Fruit fly (Drosophila melanogaster) whole organism, embryonic: ENCODE measurements around the gene cert.

ENCODE experiments used
- CG10654 ChIP-seq: fragments of 200-800 bp; sonication (Bioruptor generic); optimal IDR thresholded peaks from 2 replicates; lab custom pipeline; 2016; ENCODE audit warnings: missing biosample characterization, missing genetic modification characterization
- CG11696 ChIP-seq: fragments of 200-800 bp; sonication (Bioruptor generic); IDR thresholded peaks from 2 replicates; pipeline ENCODE4 v1.3.6; 2022; ENCODE audit warnings: missing biosample characterization, missing genetic modification characterization
- CG11723 ChIP-seq: fragments of 200-800 bp; sonication (Bioruptor generic); optimal IDR thresholded peaks from 2 replicates; lab custom pipeline; 2017; ENCODE audit warnings: missing biosample characterization, mild to moderate bottlenecking, missing genetic modification characterization
- CG12104 ChIP-seq: fragments of 200-800 bp; sonication (Bioruptor generic); optimal IDR thresholded peaks from 3 replicates; lab custom pipeline; 2016; ENCODE audit warnings: missing biosample characterization, missing genetic modification characterization
- CG12155 ChIP-seq: fragments of 200-800 bp; sonication (Bioruptor generic); optimal IDR thresholded peaks from 3 replicates; lab custom pipeline; 2016; ENCODE audit warnings: missing biosample characterization, missing genetic modification characterization
- CG12391 ChIP-seq: fragments of 200-800 bp; sonication (Bioruptor generic); optimal IDR thresholded peaks from 3 replicates; lab custom pipeline; 2018; ENCODE audit warnings: missing biosample characterization, mild to moderate bottlenecking, missing genetic modification characterization, moderate library complexity
- CG14050 ChIP-seq: fragments of 200-800 bp; sonication (Bioruptor generic); IDR thresholded peaks from 3 replicates; pipeline ENCODE4 v1.3.6; 2022; ENCODE audit warnings: missing biosample characterization, missing genetic modification characterization
- CG14860 ChIP-seq: fragments of 200-800 bp; sonication (Bioruptor generic); IDR thresholded peaks from 3 replicates; pipeline ENCODE4 v1.3.6; 2022; ENCODE audit warnings: missing biosample characterization, missing genetic modification characterization; ENCODE audit not compliant: partially characterized antibody
- CG16815 ChIP-seq: fragments of 200-800 bp; sonication (Bioruptor generic); optimal IDR thresholded peaks from 3 replicates; lab custom pipeline; 2017; ENCODE audit warnings: missing biosample characterization, mild to moderate bottlenecking, missing genetic modification characterization
- CG30020 ChIP-seq: fragments of 200-800 bp; optimal IDR thresholded peaks from 2 replicates; lab custom pipeline; 2019; ENCODE audit warnings: missing biosample characterization, mild to moderate bottlenecking, missing genetic modification characterization, moderate library complexity
- CG3838 ChIP-seq: fragments of 200-800 bp; sonication (Bioruptor generic); optimal IDR thresholded peaks from 3 replicates; lab custom pipeline; 2016; ENCODE audit warnings: missing biosample characterization, missing genetic modification characterization
- CG3995 ChIP-seq: fragments of 200-800 bp; sonication (Bioruptor generic); optimal IDR thresholded peaks from 3 replicates; lab custom pipeline; 2016; ENCODE audit warnings: missing biosample characterization, missing genetic modification characterization
- CG5180 ChIP-seq: fragments of 200-800 bp; sonication (Bioruptor generic); optimal IDR thresholded peaks from 3 replicates; lab custom pipeline; 2017; ENCODE audit warnings: missing biosample characterization, missing genetic modification characterization, mild to moderate bottlenecking, moderate library complexity, missing genetic modification reagents
- CG6654 ChIP-seq: fragments of 200-800 bp; sonication (Bioruptor generic); optimal IDR thresholded peaks from 2 replicates; lab custom pipeline; 2017; ENCODE audit warnings: missing biosample characterization, mild to moderate bottlenecking, missing genetic modification characterization
- CG6689 ChIP-seq: fragments of 200-800 bp; sonication (Bioruptor generic); IDR thresholded peaks from 2 replicates; pipeline ENCODE4 v1.3.6; 2022; ENCODE audit warnings: missing biosample characterization, missing genetic modification characterization
- CG8290 ChIP-seq, 3 experiments: fragments of 200-800 bp; sonication (Bioruptor generic); optimal IDR thresholded peaks; 2 replicates each; lab custom pipeline; 2016 to 2019; ENCODE audit warnings: missing biosample characterization in 3 of 3, missing genetic modification characterization in 3 of 3, mild to moderate bottlenecking in 2 of 3, moderate library complexity in 1 of 3
- CG8478 ChIP-seq: fragments of >200 bp; optimal IDR thresholded peaks from 2 replicates; lab custom pipeline; 2018
- D19A ChIP-seq: fragments of 200-800 bp; optimal IDR thresholded peaks from 3 replicates; lab custom pipeline; 2019; ENCODE audit warnings: missing biosample characterization, mild to moderate bottlenecking, missing genetic modification characterization, moderate library complexity
- Dp ChIP-seq: fragments of 200-800 bp; sonication (Bioruptor generic); optimal IDR thresholded peaks from 2 replicates; lab custom pipeline; 2018; ENCODE audit warnings: missing biosample characterization, mild to moderate bottlenecking, missing genetic modification characterization, moderate library complexity
- E2f2 ChIP-seq: fragments of 200-800 bp; sonication (Bioruptor generic); IDR thresholded peaks from 2 replicates; pipeline ENCODE4 v1.3.6; 2022; ENCODE audit warnings: missing biosample characterization, missing genetic modification characterization
- Eip74EF ChIP-seq, 2 experiments: fragments of 200-800 bp in 1 of 2; fragments of >200 bp in 1 of 2; sonication (Bioruptor generic) in 1 of 2; optimal IDR thresholded peaks; 2 replicates each; lab custom pipeline; 2017 to 2019; ENCODE audit warnings: missing biosample characterization in 2 of 2, missing genetic modification characterization in 2 of 2, mild to moderate bottlenecking in 1 of 2, moderate library complexity in 1 of 2
- Ets97D ChIP-seq: fragments of 200-800 bp; sonication (Bioruptor generic); optimal IDR thresholded peaks from 3 replicates; lab custom pipeline; 2016; ENCODE audit warnings: missing biosample characterization, missing genetic modification characterization
- Hr78 ChIP-seq, 2 experiments: fragments of 200-800 bp in 1 of 2; fragments of >200 bp in 1 of 2; sonication (Bioruptor generic) in 1 of 2; optimal IDR thresholded peaks; 2 replicates each; lab custom pipeline; 2017 to 2019; ENCODE audit warnings: missing biosample characterization in 2 of 2, missing genetic modification characterization in 2 of 2, mild to moderate bottlenecking in 1 of 2, moderate library complexity in 1 of 2
- Side ChIP-seq: fragments of 200-800 bp; sonication (Bioruptor generic); optimal IDR thresholded peaks from 2 replicates; lab custom pipeline; 2016; ENCODE audit warnings: missing biosample characterization, missing genetic modification characterization
- Sry-β ChIP-seq: fragments of 200-800 bp; sonication (Bioruptor generic); optimal IDR thresholded peaks from 2 replicates; lab custom pipeline; 2018; ENCODE audit warnings: missing biosample characterization, mild to moderate bottlenecking, missing genetic modification characterization, moderate library complexity
- YL-1 ChIP-seq: fragments of 200-800 bp; sonication (Bioruptor generic); optimal IDR thresholded peaks from 3 replicates; lab custom pipeline; 2017; ENCODE audit warnings: missing biosample characterization, mild to moderate bottlenecking, missing genetic modification characterization
- aop ChIP-seq: fragments of 200-800 bp; sonication (Bioruptor generic); IDR thresholded peaks from 2 replicates; pipeline ENCODE4 v1.3.6; 2022; ENCODE audit warnings: missing biosample characterization, missing genetic modification characterization
- ash1 ChIP-seq: fragments of 200-800 bp; sonication (Bioruptor generic); optimal IDR thresholded peaks from 2 replicates; lab custom pipeline; 2018; ENCODE audit warnings: missing biosample characterization, mild to moderate bottlenecking, missing genetic modification characterization
- bigmax ChIP-seq: fragments of 200-800 bp; sonication (Bioruptor generic); optimal IDR thresholded peaks from 2 replicates; lab custom pipeline; 2018; ENCODE audit warnings: missing biosample characterization, mild to moderate bottlenecking, missing genetic modification characterization
- chif ChIP-seq, 2 experiments: fragments of 200-800 bp; sonication (Bioruptor generic); optimal IDR thresholded peaks; 3 replicates each; lab custom pipeline; 2016; ENCODE audit warnings: missing biosample characterization in 2 of 2, missing genetic modification characterization in 2 of 2
- chn ChIP-seq: fragments of 200-800 bp; sonication (Bioruptor generic); optimal IDR thresholded peaks from 2 replicates; lab custom pipeline; 2016; ENCODE audit warnings: missing biosample characterization, missing genetic modification characterization
- ems ChIP-seq: fragments of 200-800 bp; sonication (Bioruptor generic); optimal IDR thresholded peaks from 3 replicates; lab custom pipeline; 2016; ENCODE audit warnings: missing biosample characterization, missing genetic modification characterization
- fd3F ChIP-seq: fragments of 200-800 bp; sonication (Bioruptor generic); optimal IDR thresholded peaks from 2 replicates; lab custom pipeline; 2018; ENCODE audit warnings: missing biosample characterization, mild to moderate bottlenecking, missing genetic modification characterization, moderate library complexity
- fu2 ChIP-seq: fragments of 200-800 bp; sonication (Bioruptor generic); optimal IDR thresholded peaks from 2 replicates; lab custom pipeline; 2016; ENCODE audit warnings: missing biosample characterization, missing genetic modification characterization
- grau ChIP-seq: fragments of 200-800 bp; optimal IDR thresholded peaks from 3 replicates; lab custom pipeline; 2019; ENCODE audit warnings: missing biosample characterization, mild to moderate bottlenecking, missing genetic modification characterization, moderate library complexity
- nerfin-2 ChIP-seq: fragments of 200-800 bp; sonication (Bioruptor generic); IDR thresholded peaks from 2 replicates; pipeline ENCODE4 v1.3.6; 2022; ENCODE audit warnings: missing biosample characterization, missing genetic modification characterization; ENCODE audit not compliant: partially characterized antibody
- pan ChIP-seq, 4 experiments: fragments of >200 bp in 3 of 4; fragments of 200-800 bp in 1 of 4; sonication (Bioruptor generic) in 1 of 4; optimal IDR thresholded peaks in 3 of 4; IDR thresholded peaks in 1 of 4; 2 replicates each; pipeline versions ENCODE4 v1.3.6 to Lab custom; 2017 to 2022; ENCODE audit warnings: missing biosample characterization in 2 of 4, missing genetic modification characterization in 2 of 4, mixed read lengths in 1 of 4
- pfk ChIP-seq: fragments of 200-800 bp; sonication (Bioruptor generic); optimal IDR thresholded peaks from 2 replicates; lab custom pipeline; 2018; ENCODE audit warnings: missing biosample characterization, mild to moderate bottlenecking, missing genetic modification characterization, moderate library complexity
- pnt ChIP-seq: fragments of 200-800 bp; sonication (Bioruptor generic); optimal IDR thresholded peaks from 3 replicates; lab custom pipeline; 2016; ENCODE audit warnings: missing biosample characterization, missing genetic modification characterization
- salm ChIP-seq: fragments of 200-800 bp; sonication (Bioruptor generic); optimal IDR thresholded peaks from 2 replicates; lab custom pipeline; 2018; ENCODE audit warnings: missing biosample characterization, mild to moderate bottlenecking, missing genetic modification characterization
- shn ChIP-seq: fragments of 200-800 bp; sonication (Bioruptor generic); optimal IDR thresholded peaks from 3 replicates; lab custom pipeline; 2016; ENCODE audit warnings: missing biosample characterization, missing genetic modification characterization
- sr ChIP-seq: fragments of 200-800 bp; sonication (Bioruptor generic); IDR thresholded peaks from 3 replicates; pipeline ENCODE4 v1.3.6; 2022; ENCODE audit warnings: missing biosample characterization, missing genetic modification characterization
- ssp ChIP-seq: fragments of 200-800 bp; sonication (Bioruptor generic); IDR thresholded peaks from 2 replicates; pipeline ENCODE4 v1.3.6; 2022; ENCODE audit warnings: missing biosample characterization, missing genetic modification characterization
- tgo ChIP-seq: fragments of 200-800 bp; sonication (Bioruptor generic); IDR thresholded peaks from 3 replicates; pipeline ENCODE4 v1.3.6; 2022; ENCODE audit warnings: missing biosample characterization, missing genetic modification characterization
- vnd ChIP-seq: fragments of 200-800 bp; sonication (Bioruptor generic); IDR thresholded peaks from 3 replicates; pipeline ENCODE4 v1.3.6; 2022; ENCODE audit warnings: missing biosample characterization, missing genetic modification characterization; ENCODE audit not compliant: partially characterized antibody
- wdn ChIP-seq: fragments of 200-800 bp; sonication (Bioruptor generic); IDR thresholded peaks from 2 replicates; pipeline ENCODE4 v1.3.6; 2022; ENCODE audit warnings: missing biosample characterization, missing genetic modification characterization
- zf30C ChIP-seq: fragments of 200-800 bp; sonication (Bioruptor generic); optimal IDR thresholded peaks from 3 replicates; lab custom pipeline; 2018; ENCODE audit warnings: missing biosample characterization, mild to moderate bottlenecking, missing genetic modification characterization

cert gene

DNA sequence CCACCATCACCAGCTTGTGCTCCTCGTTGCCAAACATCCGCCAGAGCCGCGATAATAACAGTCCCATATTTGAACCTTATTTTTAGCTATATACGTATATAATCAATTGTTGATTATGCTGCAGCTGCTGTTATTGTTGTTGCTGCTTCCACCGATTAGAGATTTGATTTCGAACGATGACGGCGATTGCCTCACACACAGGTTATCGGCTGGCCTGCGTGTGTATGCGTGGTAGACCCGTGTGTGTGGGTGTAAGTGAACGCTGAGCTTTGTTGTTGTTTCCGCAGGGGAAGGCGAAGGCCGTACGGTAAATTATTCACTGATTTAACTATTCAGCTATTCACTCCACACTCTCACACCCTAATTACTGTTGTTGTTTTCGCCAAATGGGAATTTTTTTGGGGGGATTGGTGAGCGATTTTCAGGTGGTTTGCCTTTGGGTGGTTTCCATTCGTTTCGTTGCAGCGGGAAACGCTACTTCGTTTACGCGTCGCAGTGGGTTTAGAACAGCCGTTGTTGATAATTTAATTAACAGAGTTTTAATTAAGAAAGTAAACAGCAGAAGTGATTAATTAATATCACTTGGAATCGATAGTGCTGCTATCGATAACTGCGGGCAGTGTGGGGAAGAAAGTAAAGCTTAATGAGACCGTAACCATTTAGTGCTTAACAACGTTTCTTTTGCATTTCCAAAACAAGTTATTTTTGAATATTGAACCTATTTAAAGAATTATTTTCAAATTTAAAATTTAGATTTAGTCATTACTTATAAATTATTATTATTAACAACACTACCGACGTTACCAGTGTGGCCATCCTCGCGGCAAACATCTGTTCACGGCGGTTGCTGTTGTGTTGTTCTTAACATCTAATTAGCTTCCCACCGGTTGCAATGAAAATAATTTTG is 9.8 kb upstream of the cert start, which contains the start of the genes Arl5 and CG13671 (continued):
- TF ChIP-seq sr (GFP tag; lab: Robert Waterston, UW) (peak; percentile 83; the same call in 2 of the 3 replicates), nerfin-2 (GFP tag; lab: Robert Waterston, UW) (no peak; the same call in 1 of the 2 replicates), wdn (GFP tag; lab: Robert Waterston, UW) (peak; percentile 49; the same call in 1 of the 2 replicates), E2f2 (GFP tag; lab: Robert Waterston, UW) (peak; percentile 73), CG3838 (no peak), ash1 (GFP tag; lab: Kevin White, UChicago) (no peak), grau (peak; percentile 65), Sry-β (GFP tag; lab: Kevin White, UChicago) (peak; percentile 8), Ets97D (GFP tag; lab: Kevin White, UChicago) (peak; percentile 77), chn (GFP tag; lab: Kevin White, UChicago) (peak; percentile 78), CG3995 (GFP tag; lab: Kevin White, UChicago) (peak; percentile 40), bigmax (GFP tag; lab: Kevin White, UChicago) (no peak), vnd (peak; percentile 78), Hr78 (GFP tag; optimal IDR thresholded peaks at IDR 0.05; lab: Kevin White, UChicago) (no peak), pnt (GFP tag; lab: Kevin White, UChicago) (peak; percentile 43), tgo (peak; percentile 80), CG11696 (GFP tag; lab: Robert Waterston, UW) (no peak; the same call in 1 of the 2 replicates), CG30020 (tag; lab: Kevin White, UChicago) (peak; percentile 45), ssp (GFP tag; lab: Robert Waterston, UW) (peak; percentile 72), CG12104 (GFP tag; lab: Kevin White, UChicago) (peak; percentile 39), Side (peak; percentile 30), CG14050 (GFP tag; lab: Robert Waterston, UW) (peak; percentile 67; the same call in 2 of the 3 replicates), ems (GFP tag; lab: Kevin White, UChicago) (peak; percentile 53), aop (GFP tag; lab: Robert Waterston, UW) (no peak), CG5180 (GFP tag; lab: Kevin White, UChicago) (no peak), CG12391 (tag; lab: Kevin White, UChicago) (peak; percentile 91), fu2 (GFP tag; lab: Kevin White, UChicago) (peak; percentile 14), D19A (no peak), CG6689 (GFP tag; lab: Robert Waterston, UW) (peak; percentile 75), CG11723 (GFP tag; lab: Kevin White, UChicago) (peak; percentile 45), zf30C (GFP tag; lab: Kevin White, UChicago) (no peak), Dp (GFP tag; lab: Kevin White, UChicago) (peak; percentile 44), CG8290 (GFP tag; optimal IDR thresholded peaks at IDR 0.05; lab: Kevin White, UChicago) (peak; percentile 86), CG8290 (tag; optimal IDR thresholded peaks at IDR 0.05; lab: Kevin White, UChicago) (peak in 1 of 2 experiments; percentile 28), YL-1 (GFP tag; lab: Kevin White, UChicago) (peak; percentile 82), CG14860 (GFP tag; lab: Robert Waterston, UW) (peak; percentile 62; the same call in 2 of the 3 replicates), pfk (GFP tag; lab: Kevin White, UChicago) (no peak), pan (optimal IDR thresholded peaks at IDR 0.05; lab: Kevin White, UChicago) (no peak), pan (GFP tag; optimal IDR thresholded peaks at IDR 0.05 in 1 of 2, IDR thresholded peaks at IDR 0.05 in 1 of 2) (peak in 1 of 2 experiments; percentile 81), fd3F (GFP tag; lab: Kevin White, UChicago) (peak; percentile 15), shn (GFP tag; lab: Kevin White, UChicago) (peak; percentile 50), CG10654 (GFP tag; lab: Kevin White, UChicago) (peak; percentile 80), Eip74EF (GFP tag; optimal IDR thresholded peaks at IDR 0.05; lab: Kevin White, UChicago) (peak in 1 of 2 experiments; percentile 0), CG6654 (no peak), CG8478 (no peak), CG12155 (GFP tag; lab: Kevin White, UChicago) (peak; percentile 88), chif (GFP tag; optimal IDR thresholded peaks at IDR 0.05; lab: Kevin White, UChicago) (peak; percentile 60), salm (tag; lab: Kevin White, UChicago) (peak; percentile 25), CG16815 (GFP tag; lab: Kevin White, UChicago) (peak; percentile 56)
